Fruit fly (Drosophila melanogaster): Measurements from ENCODE around the gene CG7542.
A peak's percentile ranks its signal among the peaks of the same experiment; 100 is the strongest.

The CG7542 gene

DNA sequence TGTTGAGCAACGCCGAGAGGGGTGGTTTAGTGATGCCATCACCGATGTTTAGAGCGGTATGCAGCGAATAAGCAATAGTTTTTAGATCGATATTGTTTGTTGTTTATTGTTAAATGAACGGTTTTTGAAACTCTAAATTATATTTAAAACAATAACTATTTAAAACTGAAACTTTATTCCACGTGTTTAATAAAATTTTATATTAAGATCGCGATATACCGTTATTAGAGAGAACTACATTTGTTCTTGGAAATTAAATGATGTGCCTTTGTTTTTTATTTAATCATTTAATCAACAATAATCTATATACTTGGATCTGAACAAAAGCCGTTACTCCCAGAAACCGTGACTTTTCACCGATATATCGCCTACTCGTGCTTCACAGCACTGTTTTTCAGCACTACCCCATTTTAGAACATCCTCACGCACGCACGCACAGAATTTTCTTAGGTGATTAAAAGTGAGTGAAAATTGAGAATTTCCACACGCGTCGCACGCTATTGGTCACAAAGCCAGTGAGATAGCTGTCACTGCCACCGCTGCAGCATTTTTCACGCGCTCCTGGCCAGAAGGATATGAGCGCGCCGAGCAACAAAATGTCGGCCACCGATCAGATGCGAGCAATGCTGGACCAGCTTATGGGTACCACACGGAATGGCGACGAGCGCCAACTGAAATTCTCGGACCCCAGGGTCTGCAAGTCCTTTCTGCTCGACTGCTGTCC, 35.6 kb upstream of the CG7542 start, which contains the start of the genes U4-U6-60K and CG7564 (continued):
- TF ChIP-seq Med (GFP tag) (peak; percentile 81), CG18764 (GFP tag; optimal IDR thresholded peaks at IDR 0.05) (peak; percentile 37), pfk (GFP tag; optimal IDR thresholded peaks at IDR 0.05) (no peak), Sox100B (GFP tag; optimal IDR thresholded peaks at IDR 0.05) (no peak), CG3407 (GFP tag; optimal IDR thresholded peaks at IDR 0.05) (peak; percentile 3), Ptx1 (GFP tag; IDR thresholded peaks at IDR 0.05) (peak; percentile 53; the same call in 1 of the 2 replicates), CG10565 (GFP tag; optimal IDR thresholded peaks at IDR 0.05) (no peak), Atf-2 (GFP tag; optimal IDR thresholded peaks at IDR 0.05) (peak; percentile 32), CG10274 (GFP tag; optimal IDR thresholded peaks at IDR 0.05) (peak; percentile 41), Mrtf (GFP tag; IDR thresholded peaks at IDR 0.05) (peak; percentile 49; the same call in 1 of the 3 replicates), chif (GFP tag; optimal IDR thresholded peaks at IDR 0.05) (no peak), bab2 (GFP tag; optimal IDR thresholded peaks at IDR 0.05) (no peak), mam (GFP tag; optimal IDR thresholded peaks at IDR 0.05) (peak; percentile 69), CG6254 (GFP tag; optimal IDR thresholded peaks at IDR 0.05) (no peak), bsh (GFP tag; optimal IDR thresholded peaks at IDR 0.05) (peak in 1 of 2 experiments; percentile 8), oc (tag; optimal IDR thresholded peaks at IDR 0.05) (no peak), HLH3B (GFP tag; IDR thresholded peaks at IDR 0.05) (peak; percentile 13; the same call in 1 of the 2 replicates), eve (GFP tag; optimal IDR thresholded peaks at IDR 0.05) (no peak), tup (GFP tag; optimal IDR thresholded peaks at IDR 0.05) (peak; percentile 15), CG14860 (GFP tag; IDR thresholded peaks at IDR 0.05; ENCODE audit: partially characterized antibody) (peak; percentile 95), CG13775 (GFP tag; optimal IDR thresholded peaks at IDR 0.05) (peak; percentile 82), Optix (GFP tag; IDR thresholded peaks at IDR 0.05) (no peak), CG6654 (GFP tag; optimal IDR thresholded peaks at IDR 0.05) (no peak), gt (GFP tag; IDR thresholded peaks at IDR 0.05) (no peak), CG4328 (GFP tag; optimal IDR thresholded peaks at IDR 0.05) (peak; percentile 46), CG8478 (optimal IDR thresholded peaks at IDR 0.05) (no peak), Ravus (GFP tag; IDR thresholded peaks at IDR 0.05) (no peak), CG4707 (GFP tag; optimal IDR thresholded peaks at IDR 0.05) (no peak), luna (GFP tag; optimal IDR thresholded peaks at IDR 0.05) (no peak), CG34376 (GFP tag; optimal IDR thresholded peaks at IDR 0.05) (peak; percentile 46), BEAF-32 (GFP tag; optimal IDR thresholded peaks at IDR 0.05) (peak; percentile 99), Hr3 (GFP tag; optimal IDR thresholded peaks at IDR 0.05) (peak; percentile 81), Nf-YA (GFP tag; IDR thresholded peaks at IDR 0.05) (no peak), CG15514 (GFP tag; optimal IDR thresholded peaks at IDR 0.05) (peak; percentile 41), lola (GFP tag; optimal IDR thresholded peaks at IDR 0.05) (peak in 1 of 3 experiments; percentile 69), BtbVII (GFP tag; optimal IDR thresholded peaks at IDR 0.05) (no peak), ab (GFP tag; optimal IDR thresholded peaks at IDR 0.05) (no peak), Scr (GFP tag; IDR thresholded peaks at IDR 0.05; ENCODE audit: partially characterized antibody) (peak; percentile 97), sima (GFP tag; optimal IDR thresholded peaks at IDR 0.05) (no peak), her (GFP tag; optimal IDR thresholded peaks at IDR 0.05) (no peak), Dfd (GFP tag; optimal IDR thresholded peaks at IDR 0.05) (no peak), Sry-β (GFP tag; optimal IDR thresholded peaks at IDR 0.05) (peak; percentile 82), Mad (GFP tag; optimal IDR thresholded peaks at IDR 0.05) (peak; percentile 52), Sin3A (optimal IDR thresholded peaks at IDR 0.05) (peak; percentile 90), CG42726 (GFP tag; IDR thresholded peaks at IDR 0.05; ENCODE audit: partially characterized antibody) (peak; percentile 98), CG7556 (GFP tag; optimal IDR thresholded peaks at IDR 0.05) (peak; percentile 69), CG4854 (GFP tag; optimal IDR thresholded peaks at IDR 0.05) (peak; percentile 22), Dll (GFP tag; IDR thresholded peaks at IDR 0.05; ENCODE audit: partially characterized antibody) (peak; percentile 95), CG8089 (GFP tag; optimal IDR thresholded peaks at IDR 0.05) (no peak)

Data from whole organism, embryonic.